Fruit fly (Drosophila melanogaster) ovary, adult (tissue): ENCODE results near the gene CG10237.

Source experiments
- CG17801 ChIP-seq: fragments of 200-800 bp; optimal IDR thresholded peaks from 2 replicates; lab custom pipeline; 2019; ENCODE audit warnings: missing biosample characterization, mild to moderate bottlenecking, missing genetic modification characterization, moderate library complexity; ENCODE audit not compliant: partially characterized antibody

Gene CG10237

DNA sequence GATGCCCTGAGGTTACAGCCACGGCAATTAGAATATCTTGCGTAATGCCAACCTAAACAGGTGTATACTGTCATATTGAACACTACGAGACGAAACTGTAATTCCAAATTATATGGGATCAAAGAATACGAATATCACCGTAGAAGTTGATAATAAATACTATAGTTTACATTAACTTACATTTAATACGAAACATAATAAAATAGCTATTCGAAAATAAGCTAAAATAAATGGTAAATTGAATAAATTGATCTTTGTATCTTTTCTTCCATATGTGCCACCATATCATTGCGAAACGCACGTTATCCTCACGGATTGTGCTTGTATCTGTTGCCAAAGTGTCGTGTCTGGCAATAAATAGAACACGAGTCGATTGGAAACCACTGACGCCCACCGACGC lies 26.7 kb downstream of the CG10237 start:
- no peak for TF ChIP-seq CG17801 (GFP tag; lab: Kevin White, UChicago)

DNA sequence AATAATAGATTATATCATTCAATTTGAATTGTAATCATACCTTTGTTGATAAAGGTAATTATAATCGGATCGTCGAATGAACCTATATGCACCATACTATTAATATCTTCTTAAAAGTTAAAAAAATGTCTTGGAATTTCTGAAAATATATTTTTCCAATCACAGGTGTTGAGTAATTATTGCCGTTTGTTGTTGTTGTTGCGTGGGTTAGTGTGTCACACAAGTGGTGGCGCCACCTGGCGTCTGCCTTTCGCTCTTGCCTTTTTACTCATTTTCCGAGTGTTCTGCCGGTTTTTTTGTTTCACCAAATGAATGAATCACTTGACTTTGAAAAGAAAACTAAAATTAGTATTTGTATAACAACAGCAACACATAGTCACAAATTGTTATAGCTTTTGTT lies 27.4 kb downstream of the CG10237 start:
- no peak for TF ChIP-seq CG17801 (GFP tag; lab: Kevin White, UChicago)

dm6 chr2L:19414233-19414749 lies 28.2 kb downstream of the CG10237 start:
- no peak for TF ChIP-seq CG17801 (GFP tag; lab: Kevin White, UChicago)

- TF ChIP-seq CG17801 (GFP tag; lab: Kevin White, UChicago), result no peak
Measured at dm6 chr2L:19413118-19413893, 29.2 kb downstream of the CG10237 start.

- TF ChIP-seq CG17801 (GFP tag; lab: Kevin White, UChicago), result no peak
Measured at dm6 chr2L:19411966-19412365, 30.6 kb downstream of the CG10237 start.

DNA sequence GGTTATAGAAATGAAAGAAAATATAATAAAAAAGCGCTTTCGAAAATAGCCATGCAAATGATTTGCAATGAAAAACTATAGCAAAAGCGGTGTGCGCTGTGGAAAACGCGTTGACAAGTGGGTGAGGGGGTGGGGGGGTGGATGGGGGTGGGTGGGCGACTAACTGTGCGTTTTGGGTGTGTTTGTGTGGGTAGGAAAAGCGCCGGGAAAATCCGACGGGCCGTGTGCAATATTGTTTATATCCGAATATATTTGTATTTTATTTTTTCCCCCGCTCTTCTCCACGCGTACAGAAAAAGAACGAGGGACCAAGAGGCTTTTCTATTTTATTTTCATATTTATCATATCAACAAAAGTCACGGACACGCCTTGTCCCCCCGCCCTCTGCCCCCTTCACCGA lies 36.1 kb downstream of the CG10237 start:
- no peak for TF ChIP-seq CG17801 (GFP tag; lab: Kevin White, UChicago)

- no peak for TF ChIP-seq CG17801 (GFP tag; lab: Kevin White, UChicago)
Measured at dm6 chr2L:19405685-19406357, 36.7 kb downstream of the CG10237 start.

DNA sequence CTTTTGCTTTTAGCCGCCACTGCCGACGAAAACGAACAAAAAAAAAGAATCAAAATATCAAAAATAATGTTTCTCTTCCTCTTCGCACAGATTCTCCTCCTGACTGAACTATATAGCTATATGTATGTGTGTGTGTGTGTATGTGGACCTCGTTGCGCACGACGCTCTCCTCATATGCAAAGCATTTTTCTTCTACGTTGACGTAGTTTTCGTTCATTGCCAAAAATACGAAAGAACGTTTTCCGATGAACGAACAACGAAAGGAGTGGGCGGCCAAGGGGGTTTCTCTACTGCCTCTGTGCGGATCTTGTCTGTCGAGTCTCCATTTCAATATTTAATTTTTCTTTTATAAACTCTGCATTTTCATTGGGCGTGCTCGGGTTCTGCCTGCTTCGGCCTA lies 37.7 kb downstream of the CG10237 start:
- no peak for TF ChIP-seq CG17801 (GFP tag; lab: Kevin White, UChicago)

dm6 chr2L:19403398-19403797 lies 39.1 kb downstream of the CG10237 start:
- TF ChIP-seq CG17801 (GFP tag; lab: Kevin White, UChicago), result no peak

dm6 chr2L:19402667-19403066 lies 39.9 kb downstream of the CG10237 start:
- TF ChIP-seq CG17801 (GFP tag; lab: Kevin White, UChicago), result no peak

- no peak for TF ChIP-seq CG17801 (GFP tag; lab: Kevin White, UChicago)
Measured at dm6 chr2L:19401914-19402313, 40.6 kb downstream of the CG10237 start.

- TF ChIP-seq CG17801 (GFP tag; lab: Kevin White, UChicago), result no peak
Measured at dm6 chr2L:19398317-19399234, 44.0 kb downstream of the CG10237 start, which contains the start of gene CG17544. TSS of gene CG17544 (minus strand) at chr2L:19398493.

- TF ChIP-seq CG17801 (GFP tag; lab: Kevin White, UChicago), result no peak
Measured at dm6 chr2L:19397617-19398316, 44.8 kb downstream of the CG10237 start.

DNA sequence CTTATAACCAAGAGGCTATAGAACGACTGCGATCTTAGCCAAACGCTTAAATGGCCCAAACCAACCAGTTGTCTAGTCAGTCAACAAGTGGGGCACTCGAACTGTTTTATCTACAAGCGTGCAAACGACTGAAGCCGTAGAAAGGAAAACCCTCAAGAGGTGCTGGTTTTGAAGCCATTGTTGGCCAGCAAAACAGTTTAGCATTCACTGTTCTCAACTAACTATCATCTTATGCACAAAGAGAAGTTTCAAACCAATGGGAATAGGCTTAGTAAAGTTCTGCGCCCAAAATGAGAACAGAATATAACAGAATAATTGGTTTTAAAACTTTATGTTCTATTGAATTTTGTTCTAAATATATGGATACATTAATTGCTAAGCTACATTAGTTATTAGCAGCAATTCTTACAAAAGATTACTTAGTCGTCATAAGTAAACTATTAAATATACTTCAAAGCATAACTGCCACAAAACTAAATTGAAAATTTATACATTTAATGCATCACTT lies 48.8 kb downstream of the CG10237 start, which contains the start of gene CG31798:
CG31798 (plus strand) TSS at position 458 of the 508 bp plus-strand sequence.
- TF ChIP-seq CG17801 (GFP tag; lab: Kevin White, UChicago), result no peak
